Worm (Caenorhabditis elegans) whole organism, L4 larva: Measurements from ENCODE around the gene immp-1.
"Not testable (repeated sequence)": the region's sequence is repeated elsewhere in the genome, so short reads cannot be mapped to it uniquely, and the experiment has no call there.

Experiments used
- F37D6.2 ChIP-seq: sonication (generic microtip); optimal IDR thresholded peaks from 2 replicates; lab custom pipeline; 2016; ENCODE audit warnings: mild to moderate bottlenecking, missing genetic modification characterization, missing compliant biosample characterization
- F44E2.7 ChIP-seq: fragments of 200-800 bp; sonication (Bioruptor generic); IDR thresholded peaks from 2 replicates; pipeline ENCODE4 v2.1.2; 2022; ENCODE audit warnings: missing genetic modification characterization, missing compliant biosample characterization
- F49E8.2 ChIP-seq: sonication (generic microtip); optimal IDR thresholded peaks from 2 replicates; lab custom pipeline; 2016; ENCODE audit warnings: missing compliant biosample characterization, mild to moderate bottlenecking, missing genetic modification characterization, borderline replicate concordance
- T26A8.4 ChIP-seq: fragments of 200-800 bp; sonication (Bioruptor generic); IDR thresholded peaks from 2 replicates; pipeline ENCODE4 v1.3.6; 2022; ENCODE audit warnings: missing genetic modification characterization, missing compliant biosample characterization
- Y5F2A.4 ChIP-seq: fragments of 200-800 bp; sonication (Bioruptor generic); optimal IDR thresholded peaks from 2 replicates; lab custom pipeline; 2018; ENCODE audit warnings: mild to moderate bottlenecking, missing genetic modification characterization, missing compliant biosample characterization
- aha-1 ChIP-seq: fragments of 150-350 bp; peaks from one replicate; lab custom pipeline; 2014; ENCODE audit warnings: missing biosample characterization, missing genetic modification characterization
- daf-12 ChIP-seq: fragments of 150-350 bp; optimal IDR thresholded peaks from 2 replicates; lab custom pipeline; 2014; ENCODE audit warnings: missing biosample characterization, missing genetic modification reagents, missing genetic modification characterization
- hif-1 ChIP-seq, 2 experiments: sonication (generic microtip); optimal IDR thresholded peaks; 2 replicates each; lab custom pipeline; 2016 to 2017; ENCODE audit warnings: missing compliant biosample characterization in 2 of 2, missing genetic modification characterization in 2 of 2, missing genetic modification reagents in 2 of 2, missing genotype in 2 of 2, mild to moderate bottlenecking in 1 of 2
- hlh-11 ChIP-seq: fragments of 200-800 bp; sonication (Bioruptor generic); optimal IDR thresholded peaks from 2 replicates; lab custom pipeline; 2018; ENCODE audit warnings: mild to moderate bottlenecking, missing genetic modification characterization, missing compliant biosample characterization
- lim-7 ChIP-seq: fragments of 200-800 bp; sonication (Bioruptor generic); IDR thresholded peaks from 2 replicates; pipeline ENCODE4 v1.3.6; 2022; ENCODE audit warnings: missing genetic modification characterization, missing compliant biosample characterization
- lin-29 ChIP-seq: fragments of 200-800 bp; sonication (Bioruptor generic); IDR thresholded peaks from 2 replicates; pipeline ENCODE4 v1.3.6; 2022; ENCODE audit warnings: missing genetic modification reagents, missing genetic modification characterization, missing compliant biosample characterization
- mdl-1 ChIP-seq, 2 experiments: fragments of 150-350 bp in 1 of 2; sonication (generic microtip) in 1 of 2; optimal IDR thresholded peaks; 2 replicates each; lab custom pipeline; 2014 to 2017; ENCODE audit warnings: missing biosample characterization in 2 of 2, missing genetic modification characterization in 2 of 2
- mes-2 ChIP-seq: sonication (generic microtip); optimal IDR thresholded peaks from 2 replicates; lab custom pipeline; 2016; ENCODE audit warnings: missing genotype, mild to moderate bottlenecking, missing genetic modification characterization, missing compliant biosample characterization; ENCODE audit not compliant: poor library complexity, severe bottlenecking
- mxl-2 ChIP-seq: fragments of 200-800 bp; sonication (Bioruptor generic); conservative IDR thresholded peaks from 2 replicates; pipeline ENCODE4 v1.3.6; 2022; ENCODE audit warnings: missing genetic modification reagents, missing genetic modification characterization, missing compliant biosample characterization
- nhr-10 ChIP-seq: fragments of 150-350 bp; optimal IDR thresholded peaks from 2 replicates; lab custom pipeline; 2014; ENCODE audit warnings: missing biosample characterization, missing genetic modification characterization
- nhr-111 ChIP-seq: fragments of 200-800 bp; sonication (Bioruptor generic); optimal IDR thresholded peaks from 2 replicates; lab custom pipeline; 2018; ENCODE audit warnings: mild to moderate bottlenecking, missing genetic modification characterization, missing compliant biosample characterization
- nhr-28 ChIP-seq: fragments of 150-350 bp; optimal IDR thresholded peaks from 2 replicates; lab custom pipeline; 2014; ENCODE audit warnings: missing biosample characterization, missing genetic modification characterization
- nhr-41 ChIP-seq: fragments of 200-800 bp; sonication (Bioruptor generic); IDR thresholded peaks from 2 replicates; pipeline ENCODE4 v1.3.6; 2022; ENCODE audit warnings: missing genetic modification reagents, missing genetic modification characterization, missing compliant biosample characterization
- pqm-1 ChIP-seq: sonication (generic microtip); optimal IDR thresholded peaks from 2 replicates; lab custom pipeline; 2017; ENCODE audit warnings: missing biosample characterization, missing genetic modification characterization
- sdz-12 ChIP-seq: fragments of 200-800 bp; sonication (Bioruptor generic); optimal IDR thresholded peaks from 2 replicates; lab custom pipeline; 2018; ENCODE audit warnings: mild to moderate bottlenecking, missing genetic modification characterization, missing compliant biosample characterization
- set-16 ChIP-seq: fragments of 200-800 bp; sonication (Bioruptor generic); IDR thresholded peaks from 2 replicates; pipeline ENCODE4 v1.3.6; 2022; ENCODE audit warnings: missing genetic modification reagents, missing genetic modification characterization, missing compliant biosample characterization
- snpc-4 ChIP-seq: fragments of 150-350 bp; optimal IDR thresholded peaks from 2 replicates; lab custom pipeline; 2014; ENCODE audit warnings: missing biosample characterization, missing genetic modification characterization
- spr-1 ChIP-seq: sonication (generic microtip); optimal IDR thresholded peaks from 2 replicates; lab custom pipeline; 2016; ENCODE audit warnings: mild to moderate bottlenecking, missing genetic modification characterization, missing compliant biosample characterization
- unc-62 ChIP-seq, 3 experiments: fragments of 150-350 bp in 1 of 3; sonication (generic microtip); optimal IDR thresholded peaks in 2 of 3; peaks in 1 of 3; 1 replicate in 1 of 3; 2 replicates in 2 of 3; lab custom pipeline; 2014 to 2017; ENCODE audit warnings: missing biosample characterization in 3 of 3, missing genetic modification characterization in 3 of 3, missing genetic modification reagents in 3 of 3, missing genotype in 1 of 3
- zfp-2 ChIP-seq: sonication (generic microtip); optimal IDR thresholded peaks from 2 replicates; lab custom pipeline; 2016; ENCODE audit warnings: mild to moderate bottlenecking, missing genetic modification characterization, missing compliant biosample characterization

The immp-1 gene

ce11 chrIII:11750817-11751216 is 23.9 kb upstream of the immp-1 start:
- TF ChIP-seq F37D6.2: no peak
- no peak for TF ChIP-seq spr-1 (tag; lab: Kevin White, UChicago)
- no peak for TF ChIP-seq F44E2.7 (GFP tag; lab: Robert Waterston, UW)
- TF ChIP-seq zfp-2 (tag; lab: Kevin White, UChicago): no peak
- TF ChIP-seq unc-62 (GFP tag; optimal IDR thresholded peaks at IDR 0.05 in 1 of 2; lab: Kevin White, UChicago): peak in 1 of 2 experiments; percentile 30
- TF ChIP-seq unc-62 (tag; optimal IDR thresholded peaks at IDR 0.05; lab: Kevin White, UChicago): no peak
- no peak for TF ChIP-seq hlh-11
- TF ChIP-seq nhr-28: no peak
- TF ChIP-seq nhr-111 (GFP tag; lab: Kevin White, UChicago): no peak
- no peak for TF ChIP-seq nhr-41 (GFP tag; lab: Robert Waterston, UW)

ce11 chrIII:11757892-11758291 is 16.9 kb upstream of the immp-1 start:
- peak in 1 of 2 experiments; percentile 17 for TF ChIP-seq unc-62 (GFP tag; optimal IDR thresholded peaks at IDR 0.05 in 1 of 2; lab: Kevin White, UChicago)
- TF ChIP-seq unc-62 (tag; optimal IDR thresholded peaks at IDR 0.05; lab: Kevin White, UChicago): no peak
- peak; percentile 52 for TF ChIP-seq set-16 (GFP tag; lab: Robert Waterston, UW)
- TF ChIP-seq lin-29 (GFP tag; lab: Robert Waterston, UW): no peak

ce11 chrIII:11760634-11761033 is 14.1 kb upstream of the immp-1 start:
- no peak for TF ChIP-seq daf-12 (tag; lab: Kevin White, UChicago)
- TF ChIP-seq set-16 (GFP tag; lab: Robert Waterston, UW): peak; percentile 75

- not testable (repeated sequence) for TF ChIP-seq mdl-1 (tag; optimal IDR thresholded peaks at IDR 0.05; lab: Kevin White, UChicago); snpc-4; nhr-10 (tag; lab: Kevin White, UChicago)
Observed at ce11 chrIII:11773581-11773980, 1.2 kb upstream of the immp-1 start, which contains the start of gene gbf-1. Gene gbf-1, minus strand, starts transcription at chrIII:11773681.

ce11 chrIII:11777321-11777720 is 2.6 kb downstream of the immp-1 start, which contains the start of gene mdt-21:
Gene mdt-21, plus strand, starts transcription at chrIII:11777621.
- TF ChIP-seq aha-1 (tag; lab: Kevin White, UChicago) (peak; percentile 52), F49E8.2 (tag; lab: Kevin White, UChicago) (no peak), mxl-2 (no peak), hif-1 (tag; optimal IDR thresholded peaks at IDR 0.05; lab: Kevin White, UChicago) (no peak)
- TF ChIP-seq, all 104 proteins: peak for 1

ce11 chrIII:11780183-11780664 is 5.5 kb downstream of the immp-1 start, which contains the start of gene C24H11.5:
Gene C24H11.5, plus strand, starts transcription at chrIII:11780233.
- TF ChIP-seq mes-2 (tag; lab: Kevin White, UChicago): peak; percentile 26
- TF ChIP-seq pqm-1 (tag; lab: Kevin White, UChicago): no peak
- no peak for TF ChIP-seq sdz-12 (GFP tag; lab: Kevin White, UChicago)
- TF ChIP-seq unc-62 (GFP tag; optimal IDR thresholded peaks at IDR 0.05 in 1 of 2; lab: Kevin White, UChicago): peak in 1 of 2 experiments; percentile 77
- TF ChIP-seq unc-62 (tag; optimal IDR thresholded peaks at IDR 0.05; lab: Kevin White, UChicago): no peak
- TF ChIP-seq, all 104 proteins: peak for 2

ce11 chrIII:11781800-11782199 is 7.0 kb downstream of the immp-1 start, which contains the start of gene srd-74:
Gene srd-74, plus strand, starts transcription at chrIII:11782100.
- TF ChIP-seq daf-12 (tag; lab: Kevin White, UChicago) (no peak), aha-1 (tag; lab: Kevin White, UChicago) (peak; percentile 58)

- TF ChIP-seq lim-7 (GFP tag; lab: Robert Waterston, UW) (0 out of 2 replicates have a peak, but pooled peaks have one; percentile 39), Y5F2A.4 (GFP tag; lab: Kevin White, UChicago) (no peak), T26A8.4 (GFP tag; lab: Robert Waterston, UW) (no peak)
Observed at ce11 chrIII:11785961-11786360, 11.2 kb downstream of the immp-1 start, which contains the start of gene tbx-38. Gene tbx-38, minus strand, starts transcription at chrIII:11786061.
